Worm (Caenorhabditis elegans): ENCODE measurements around the gene C42D4.18.

DNA sequence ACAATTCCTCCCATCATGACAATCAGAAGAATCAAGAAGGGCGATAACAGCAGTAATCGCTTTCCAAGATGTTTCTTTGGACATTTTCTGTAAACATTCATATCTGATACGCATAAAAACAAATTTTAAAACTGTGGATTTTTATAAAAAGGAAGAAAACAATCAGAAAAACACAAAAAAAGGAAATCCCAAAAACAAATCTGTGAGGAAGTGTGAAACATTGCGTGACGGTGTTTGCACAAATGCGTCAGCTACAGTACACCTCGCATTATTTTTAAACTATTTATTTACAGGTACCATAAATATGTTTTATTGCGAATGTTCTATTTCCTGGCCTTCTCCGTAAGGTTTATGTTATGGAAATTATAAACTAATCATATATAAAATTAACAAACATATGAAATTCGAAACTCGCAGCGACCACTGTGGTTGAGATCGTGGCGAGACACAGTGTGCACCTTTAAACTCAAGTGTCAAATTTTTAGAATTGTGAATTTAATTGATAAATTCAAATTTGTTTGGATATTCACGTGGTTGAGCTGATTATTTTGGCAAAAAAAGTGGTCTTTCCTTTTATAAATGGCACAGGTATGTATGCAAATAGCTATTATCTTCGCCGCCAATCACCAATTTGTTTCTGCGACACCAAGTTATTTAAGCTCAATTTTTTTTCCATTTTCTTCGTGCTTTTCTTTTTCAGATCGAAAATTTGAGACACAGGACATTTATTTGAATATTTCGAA is 45.1 kb upstream of the C42D4.18 start, which contains the start of the genes C34D4.10 and str-48:
- TF ChIP-seq ZK546.5 (tag; optimal IDR thresholded peaks at IDR 0.05) (no peak), aly-2 (tag; optimal IDR thresholded peaks at IDR 0.05) (no peak), unc-39 (tag; optimal IDR thresholded peaks at IDR 0.05) (no peak), mab-5 (tag; optimal IDR thresholded peaks at IDR 0.05) (no peak), zag-1 (tag; optimal IDR thresholded peaks at IDR 0.05) (no peak), nhr-237 (tag; optimal IDR thresholded peaks at IDR 0.05) (no peak), dmd-4 (tag; optimal IDR thresholded peaks at IDR 0.05) (no peak), lin-11 (tag; optimal IDR thresholded peaks at IDR 0.05) (no peak), nhr-77 (tag; optimal IDR thresholded peaks at IDR 0.05) (no peak), elt-1 (tag; optimal IDR thresholded peaks at IDR 0.05) (no peak)
